Worm (Caenorhabditis elegans) whole organism, midembryonic: ENCODE results near the gene mgl-3.

Experiments used
- cog-1 ChIP-seq: sonication (generic microtip); optimal IDR thresholded peaks from 2 replicates; lab custom pipeline; 2016; ENCODE audit warnings: missing genetic modification characterization, missing compliant biosample characterization
- klf-2 ChIP-seq: fragments of 200-800 bp; sonication (Bioruptor generic); conservative IDR thresholded peaks from 2 replicates; pipeline ENCODE4 v1.3.6; 2022; ENCODE audit warnings: missing genetic modification reagents, missing genetic modification characterization, missing compliant biosample characterization
- tab-1 ChIP-seq: fragments of 200-800 bp; sonication (Bioruptor generic); IDR thresholded peaks from 2 replicates; pipeline ENCODE4 v1.3.6; 2022; ENCODE audit warnings: missing genetic modification characterization, missing compliant biosample characterization

DNA sequence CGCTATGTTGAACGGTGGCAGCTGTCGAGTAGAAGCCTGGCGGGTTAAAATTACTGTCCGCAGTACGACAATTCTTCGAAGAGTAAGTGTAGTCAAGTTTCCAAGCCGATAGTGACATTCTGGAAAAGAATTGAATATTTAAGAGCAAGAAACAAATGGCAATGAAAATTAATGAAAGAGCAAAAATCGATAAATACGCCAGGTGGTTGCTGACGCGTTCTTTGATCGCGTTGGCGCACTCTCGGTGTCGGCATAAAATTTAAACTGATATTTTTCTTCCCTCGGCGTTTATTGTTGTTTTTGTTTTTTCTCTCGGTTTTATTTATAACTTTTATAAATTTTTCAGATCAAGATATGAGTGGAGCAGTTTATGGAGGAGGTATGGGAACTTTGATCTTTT lies 44.1 kb upstream of the mgl-3 start, which contains the start of the genes perm-3 and swsn-6:
- TF ChIP-seq cog-1 (no peak), tab-1 (GFP tag; lab: Robert Waterston, UW) (no peak), klf-2 (GFP tag; lab: Robert Waterston, UW) (no peak)
